Worm (Caenorhabditis elegans) whole organism, L2 larva: Measurements from ENCODE around the gene C49C3.15.

Experiments used
- nhr-11 ChIP-seq: fragments of 150-350 bp; optimal IDR thresholded peaks from 2 replicates; lab custom pipeline; 2014; ENCODE audit warnings: missing biosample characterization, missing genetic modification characterization
- nhr-6 ChIP-seq: fragments of 150-350 bp; optimal IDR thresholded peaks from 2 replicates; lab custom pipeline; 2014; ENCODE audit warnings: missing biosample characterization, missing genetic modification characterization
- nhr-77 ChIP-seq: fragments of 150-350 bp; optimal IDR thresholded peaks from 2 replicates; lab custom pipeline; 2014; ENCODE audit warnings: missing biosample characterization, missing genetic modification characterization

ce11 chrIV:17311842-17312241, 22.2 kb upstream of the C49C3.15 start, which contains the start of gene snf-9:
- TF ChIP-seq nhr-77 (no peak), nhr-6 (tag; lab: Kevin White, UChicago) (no peak), nhr-11 (tag; lab: Kevin White, UChicago) (no peak)
